Fruit fly (Drosophila melanogaster) whole organism, embryonic: ENCODE measurements around the gene Nup98-96.

ENCODE experiments used
- ATbp ChIP-seq: fragments of 200-800 bp; sonication (Bioruptor generic); optimal IDR thresholded peaks from 2 replicates; lab custom pipeline; 2017; ENCODE audit warnings: missing biosample characterization, mild to moderate bottlenecking, missing genetic modification characterization, missing genetic modification reagents
- Adf1 ChIP-seq: fragments of 200-800 bp; sonication (Bioruptor generic); IDR thresholded peaks from 2 replicates; pipeline ENCODE4 v1.3.6; 2022; ENCODE audit warnings: missing biosample characterization, missing genetic modification characterization
- Aef1 ChIP-seq: fragments of 200-800 bp; sonication (Bioruptor generic); IDR thresholded peaks from 3 replicates; pipeline ENCODE4 v1.3.6; 2022; ENCODE audit warnings: missing biosample characterization, missing genetic modification characterization
- Atf3 ChIP-seq: fragments of 200-800 bp; sonication (Bioruptor generic); optimal IDR thresholded peaks from 3 replicates; lab custom pipeline; 2016; ENCODE audit warnings: missing biosample characterization, missing genetic modification characterization
- B-H1 ChIP-seq: fragments of 200-800 bp; sonication (Bioruptor generic); IDR thresholded peaks from 3 replicates; pipeline ENCODE4 v1.3.6; 2022; ENCODE audit warnings: missing biosample characterization, missing genetic modification characterization
- CG10565 ChIP-seq: fragments of 200-800 bp; sonication (Bioruptor generic); optimal IDR thresholded peaks from 3 replicates; lab custom pipeline; 2016; ENCODE audit warnings: missing biosample characterization, mild to moderate bottlenecking, missing genetic modification characterization
- CG11456 ChIP-seq: fragments of 200-800 bp; sonication (Bioruptor generic); IDR thresholded peaks from 3 replicates; pipeline ENCODE4 v1.3.6; 2022; ENCODE audit warnings: missing biosample characterization, missing genetic modification characterization
- CG1233 ChIP-seq: fragments of 200-800 bp; sonication (Bioruptor generic); optimal IDR thresholded peaks from 4 replicates; lab custom pipeline; 2018; ENCODE audit warnings: missing biosample characterization, mild to moderate bottlenecking, missing genetic modification characterization
- CG1603 ChIP-seq: fragments of 200-800 bp; sonication (Bioruptor generic); optimal IDR thresholded peaks from 2 replicates; lab custom pipeline; 2019; ENCODE audit warnings: missing biosample characterization, mild to moderate bottlenecking, missing genetic modification characterization, moderate library complexity
- CG1647 ChIP-seq: fragments of 200-800 bp; sonication (Bioruptor generic); optimal IDR thresholded peaks from 3 replicates; lab custom pipeline; 2016; ENCODE audit warnings: missing biosample characterization, missing genetic modification characterization
- CG17361 ChIP-seq: fragments of 200-800 bp; sonication (Bioruptor generic); IDR thresholded peaks from 3 replicates; pipeline ENCODE4 v1.3.6; 2022; ENCODE audit warnings: missing biosample characterization, missing genetic modification characterization
- CG17829 ChIP-seq: fragments of 200-800 bp; optimal IDR thresholded peaks from 2 replicates; lab custom pipeline; 2019; ENCODE audit warnings: missing biosample characterization, mild to moderate bottlenecking, missing genetic modification characterization, moderate library complexity
- CG2116 ChIP-seq: fragments of 200-800 bp; sonication (Bioruptor generic); optimal IDR thresholded peaks from 3 replicates; lab custom pipeline; 2018; ENCODE audit warnings: missing biosample characterization, mild to moderate bottlenecking, missing genetic modification characterization
- CG2199 ChIP-seq: fragments of 200-800 bp; sonication (Bioruptor generic); IDR thresholded peaks from 3 replicates; pipeline ENCODE4 v1.3.6; 2022; ENCODE audit warnings: missing biosample characterization, missing genetic modification characterization
- CG30020 ChIP-seq: fragments of 200-800 bp; optimal IDR thresholded peaks from 2 replicates; lab custom pipeline; 2019; ENCODE audit warnings: missing biosample characterization, mild to moderate bottlenecking, missing genetic modification characterization, moderate library complexity
- CG31388 ChIP-seq: fragments of 200-800 bp; sonication (Bioruptor generic); optimal IDR thresholded peaks from 2 replicates; lab custom pipeline; 2016; ENCODE audit warnings: missing biosample characterization, missing genetic modification characterization
- CG33557 ChIP-seq: fragments of 200-800 bp; sonication (Bioruptor generic); optimal IDR thresholded peaks from 2 replicates; lab custom pipeline; 2019; ENCODE audit warnings: missing biosample characterization, mild to moderate bottlenecking, missing genetic modification characterization, moderate library complexity
- CG3407 ChIP-seq: fragments of 200-800 bp; sonication (Bioruptor generic); optimal IDR thresholded peaks from 2 replicates; lab custom pipeline; 2018; ENCODE audit warnings: missing biosample characterization, mild to moderate bottlenecking, missing genetic modification characterization
- CG42726 ChIP-seq: fragments of 200-800 bp; sonication (Bioruptor generic); IDR thresholded peaks from 2 replicates; pipeline ENCODE4 v1.3.6; 2022; ENCODE audit warnings: missing biosample characterization, missing genetic modification characterization; ENCODE audit not compliant: partially characterized antibody
- CG4328 ChIP-seq: fragments of 200-800 bp; sonication (Bioruptor generic); optimal IDR thresholded peaks from 3 replicates; lab custom pipeline; 2017; ENCODE audit warnings: missing biosample characterization, missing genetic modification reagents, missing genetic modification characterization
- CG4617 ChIP-seq: fragments of 200-800 bp; sonication (Bioruptor generic); optimal IDR thresholded peaks from 3 replicates; lab custom pipeline; 2016; ENCODE audit warnings: missing biosample characterization, missing genetic modification characterization, borderline replicate concordance
- CG5180 ChIP-seq: fragments of 200-800 bp; sonication (Bioruptor generic); optimal IDR thresholded peaks from 3 replicates; lab custom pipeline; 2017; ENCODE audit warnings: missing biosample characterization, missing genetic modification characterization, mild to moderate bottlenecking, moderate library complexity, missing genetic modification reagents
- CG5245 ChIP-seq: fragments of 200-800 bp; sonication (Bioruptor generic); optimal IDR thresholded peaks from 3 replicates; lab custom pipeline; 2016; ENCODE audit warnings: missing biosample characterization, missing genetic modification characterization
- CG5953 ChIP-seq: fragments of 200-800 bp; sonication (Bioruptor generic); IDR thresholded peaks from 2 replicates; pipeline ENCODE4 v1.3.6; 2022; ENCODE audit warnings: missing biosample characterization, missing genetic modification characterization
- CG8924 ChIP-seq: fragments of 200-800 bp; optimal IDR thresholded peaks from 3 replicates; lab custom pipeline; 2019; ENCODE audit warnings: missing biosample characterization, mild to moderate bottlenecking, missing genetic modification characterization, moderate library complexity
- CG8944 ChIP-seq: fragments of 200-800 bp; sonication (Bioruptor generic); optimal IDR thresholded peaks from 3 replicates; lab custom pipeline; 2016; ENCODE audit warnings: missing biosample characterization, missing genetic modification characterization
- CG9727 ChIP-seq: fragments of 200-800 bp; sonication (Bioruptor generic); optimal IDR thresholded peaks from 3 replicates; lab custom pipeline; 2017; ENCODE audit warnings: missing biosample characterization, mild to moderate bottlenecking, missing genetic modification characterization
- CkIIα-i1 ChIP-seq: fragments of 200-800 bp; sonication (Bioruptor generic); IDR thresholded peaks from 2 replicates; pipeline ENCODE4 v1.3.6; 2022; ENCODE audit warnings: missing biosample characterization, missing genetic modification characterization
- CoRest ChIP-seq: fragments of 200-800 bp; sonication (Bioruptor generic); optimal IDR thresholded peaks from 3 replicates; lab custom pipeline; 2018; ENCODE audit warnings: missing biosample characterization, mild to moderate bottlenecking, missing genetic modification characterization, moderate library complexity
- Drgx ChIP-seq: fragments of 200-800 bp; sonication (Bioruptor generic); IDR thresholded peaks from 2 replicates; pipeline ENCODE4 v1.3.6; 2022; ENCODE audit warnings: missing biosample characterization, missing genetic modification characterization
- E2f1 ChIP-seq: fragments of 200-800 bp; sonication (Bioruptor generic); IDR thresholded peaks from 2 replicates; pipeline ENCODE4 v1.3.6; 2022; ENCODE audit warnings: missing biosample characterization, missing genetic modification characterization
- ERR ChIP-seq: fragments of 200-800 bp; sonication (Bioruptor generic); optimal IDR thresholded peaks from 2 replicates; lab custom pipeline; 2016; ENCODE audit warnings: missing biosample characterization, missing genetic modification characterization
- GATAe ChIP-seq: fragments of 200-800 bp; sonication (Bioruptor generic); conservative IDR thresholded peaks from 2 replicates; pipeline ENCODE4 v1.3.6; 2022; ENCODE audit warnings: missing biosample characterization, missing genetic modification characterization
- Hsf ChIP-seq: fragments of 200-800 bp; sonication (Bioruptor generic); optimal IDR thresholded peaks from 3 replicates; lab custom pipeline; 2016; ENCODE audit warnings: missing biosample characterization, missing genetic modification characterization
- Scr ChIP-seq: fragments of 200-800 bp; sonication (Bioruptor generic); IDR thresholded peaks from 2 replicates; pipeline ENCODE4 v1.3.6; 2022; ENCODE audit warnings: missing biosample characterization, missing genetic modification characterization; ENCODE audit not compliant: partially characterized antibody
- Sox102F ChIP-seq: fragments of 200-800 bp; sonication (Bioruptor generic); optimal IDR thresholded peaks from 2 replicates; lab custom pipeline; 2018; ENCODE audit warnings: missing biosample characterization, mild to moderate bottlenecking, missing genetic modification characterization, moderate library complexity
- Trl ChIP-seq, 3 experiments: fragments of >200 bp in 2 of 3; fragments of 200-800 bp in 1 of 3; sonication (Bioruptor generic) in 1 of 3; optimal IDR thresholded peaks; 2 replicates in 1 of 3; 3 replicates in 2 of 3; lab custom pipeline; 2016 to 2017; ENCODE audit warnings: missing biosample characterization in 1 of 3, missing genetic modification characterization in 1 of 3
- aop ChIP-seq: fragments of 200-800 bp; sonication (Bioruptor generic); IDR thresholded peaks from 2 replicates; pipeline ENCODE4 v1.3.6; 2022; ENCODE audit warnings: missing biosample characterization, missing genetic modification characterization
- bsh ChIP-seq, 2 experiments: fragments of 200-800 bp; sonication (Bioruptor generic); optimal IDR thresholded peaks; 2 replicates each; lab custom pipeline; 2017 to 2018; ENCODE audit warnings: mild to moderate bottlenecking in 2 of 2, missing biosample characterization in 2 of 2, missing genetic modification characterization in 2 of 2, moderate library complexity in 1 of 2
- btn ChIP-seq: fragments of 200-800 bp; sonication (Bioruptor generic); optimal IDR thresholded peaks from 2 replicates; lab custom pipeline; 2016; ENCODE audit warnings: missing biosample characterization, missing genetic modification characterization
- cg ChIP-seq: fragments of 200-800 bp; sonication (Bioruptor generic); optimal IDR thresholded peaks from 3 replicates; lab custom pipeline; 2019; ENCODE audit warnings: missing biosample characterization, mild to moderate bottlenecking, missing genetic modification characterization, moderate library complexity
- danr ChIP-seq: fragments of 200-800 bp; sonication (Bioruptor generic); IDR thresholded peaks from 2 replicates; pipeline ENCODE4 v1.3.6; 2022; ENCODE audit warnings: missing biosample characterization, missing genetic modification characterization
- dm ChIP-seq: fragments of 200-800 bp; sonication (Bioruptor generic); optimal IDR thresholded peaks from 3 replicates; lab custom pipeline; 2016; ENCODE audit warnings: missing biosample characterization, missing genetic modification characterization
- dpn ChIP-seq, 2 experiments: fragments of 200-800 bp; sonication (Bioruptor generic); optimal IDR thresholded peaks; 3 replicates each; lab custom pipeline; 2016; ENCODE audit warnings: missing biosample characterization in 2 of 2, missing genetic modification characterization in 2 of 2
- dysf ChIP-seq: fragments of 200-800 bp; sonication (Bioruptor generic); IDR thresholded peaks from 3 replicates; pipeline ENCODE4 v1.3.6; 2022; ENCODE audit warnings: missing biosample characterization, missing genetic modification characterization
- scrt ChIP-seq: fragments of 200-800 bp; sonication (Bioruptor generic); optimal IDR thresholded peaks from 2 replicates; lab custom pipeline; 2018; ENCODE audit warnings: missing biosample characterization, mild to moderate bottlenecking, missing genetic modification characterization, moderate library complexity
- tgo ChIP-seq: fragments of 200-800 bp; sonication (Bioruptor generic); IDR thresholded peaks from 3 replicates; pipeline ENCODE4 v1.3.6; 2022; ENCODE audit warnings: missing biosample characterization, missing genetic modification characterization
- tio ChIP-seq: fragments of 200-800 bp; sonication (Bioruptor generic); optimal IDR thresholded peaks from 2 replicates; lab custom pipeline; 2017; ENCODE audit warnings: missing biosample characterization, missing genetic modification characterization, inconsistent platforms
- ttk ChIP-seq: fragments of 200-800 bp; sonication (Bioruptor generic); IDR thresholded peaks from 2 replicates; pipeline ENCODE4 v2.1.2; 2022; ENCODE audit warnings: missing biosample characterization, missing genetic modification characterization
- vnd ChIP-seq: fragments of 200-800 bp; sonication (Bioruptor generic); IDR thresholded peaks from 3 replicates; pipeline ENCODE4 v1.3.6; 2022; ENCODE audit warnings: missing biosample characterization, missing genetic modification characterization; ENCODE audit not compliant: partially characterized antibody

Gene Nup98-96

dm6 chr3R:23767417-23767853, 14.0 kb downstream of the Nup98-96 start, which contains the start of the genes CG10214 and CG10375 (continued):
- TF ChIP-seq CG30020 (peak; percentile 75), cg (GFP tag; lab: Kevin White, UChicago) (no peak), ATbp (no peak), CG1603 (tag; lab: Kevin White, UChicago) (peak; percentile 94), CoRest (tag; lab: Kevin White, UChicago) (peak; percentile 70), CkIIα-i1 (GFP tag; lab: Robert Waterston, UW) (no peak), Hsf (peak; percentile 87), Trl (optimal IDR thresholded peaks at IDR 0.05; lab: Kevin White, UChicago) (no peak), Trl (GFP tag; optimal IDR thresholded peaks at IDR 0.05; lab: Kevin White, UChicago) (peak; percentile 88), CG17361 (peak; percentile 79), Aef1 (peak; percentile 26; the same call in 1 of the 3 replicates), ttk (GFP tag; lab: Robert Waterston, UW) (peak; percentile 52), bsh (GFP tag; optimal IDR thresholded peaks at IDR 0.05; lab: Kevin White, UChicago) (peak in 1 of 2 experiments; percentile 76), CG2199 (GFP tag; lab: Robert Waterston, UW) (0 out of 3 replicates have a peak, but pooled peaks have one; percentile 42), CG31388 (GFP tag; lab: Kevin White, UChicago) (peak; percentile 54), CG2116 (GFP tag; lab: Kevin White, UChicago) (peak; percentile 69), dm (GFP tag; lab: Kevin White, UChicago) (peak; percentile 97), E2f1 (GFP tag; lab: Robert Waterston, UW) (peak; percentile 71), CG8924 (peak; percentile 72), Adf1 (GFP tag; lab: Robert Waterston, UW) (no peak; the same call in 1 of the 2 replicates), danr (GFP tag; lab: Robert Waterston, UW) (0 out of 2 replicates have a peak, but pooled peaks have one; percentile 23), dysf (GFP tag; lab: Robert Waterston, UW) (peak; percentile 64), CG11456 (GFP tag; lab: Robert Waterston, UW) (no peak), CG33557 (GFP tag; lab: Kevin White, UChicago) (peak; percentile 49), aop (GFP tag; lab: Robert Waterston, UW) (no peak), dpn (GFP tag; optimal IDR thresholded peaks at IDR 0.05; lab: Kevin White, UChicago) (peak; percentile 82 to 86), B-H1 (GFP tag; lab: Robert Waterston, UW) (no peak), CG17829 (peak; percentile 81), CG1647 (peak; percentile 82), CG1233 (GFP tag; lab: Kevin White, UChicago) (peak; percentile 49), CG10565 (GFP tag; lab: Kevin White, UChicago) (no peak), vnd (GFP tag; lab: Robert Waterston, UW) (no peak), CG5180 (no peak), CG3407 (no peak), CG9727 (GFP tag; lab: Kevin White, UChicago) (peak; percentile 66), scrt (no peak), CG5953 (GFP tag; lab: Robert Waterston, UW) (no peak), CG4328 (peak; percentile 42), Atf3 (GFP tag; lab: Kevin White, UChicago) (peak; percentile 48), btn (GFP tag; lab: Kevin White, UChicago) (peak; percentile 50), CG8944 (GFP tag; lab: Kevin White, UChicago) (peak; percentile 78), Sox102F (GFP tag; lab: Kevin White, UChicago) (peak; percentile 68), tgo (GFP tag; lab: Robert Waterston, UW) (peak; percentile 61; the same call in 2 of the 3 replicates), Drgx (GFP tag; lab: Robert Waterston, UW) (peak; percentile 47; the same call in 1 of the 2 replicates), CG5245 (GFP tag; lab: Kevin White, UChicago) (peak; percentile 42), CG42726 (GFP tag; lab: Robert Waterston, UW) (no peak), tio (GFP tag; lab: Kevin White, UChicago) (no peak), GATAe (GFP tag; lab: Robert Waterston, UW) (peak; percentile 60), ERR (GFP tag; lab: Kevin White, UChicago) (peak; percentile 73), CG4617 (GFP tag; lab: Kevin White, UChicago) (peak; percentile 95), Scr (GFP tag; lab: Robert Waterston, UW) (peak; percentile 52)
